Worm (Caenorhabditis elegans) whole organism, midembryonic: ENCODE data around the gene sri-36.

Source experiments
- T22C8.4 ChIP-seq: fragments of 200-800 bp; sonication (Bioruptor generic); IDR thresholded peaks from 2 replicates; pipeline ENCODE4 v1.3.6; 2022; ENCODE audit warnings: missing genetic modification characterization, missing compliant biosample characterization
- cog-1 ChIP-seq: sonication (generic microtip); optimal IDR thresholded peaks from 2 replicates; lab custom pipeline; 2016; ENCODE audit warnings: missing genetic modification characterization, missing compliant biosample characterization
- flt-1 ChIP-seq: fragments of 200-800 bp; sonication (Bioruptor generic); IDR thresholded peaks from 2 replicates; pipeline ENCODE4 v1.3.6; 2022; ENCODE audit warnings: missing genetic modification characterization, missing compliant biosample characterization
- klf-2 ChIP-seq: fragments of 200-800 bp; sonication (Bioruptor generic); conservative IDR thresholded peaks from 2 replicates; pipeline ENCODE4 v1.3.6; 2022; ENCODE audit warnings: missing genetic modification reagents, missing genetic modification characterization, missing compliant biosample characterization
- ref-1 ChIP-seq: fragments of 200-800 bp; sonication (Bioruptor generic); conservative IDR thresholded peaks from 2 replicates; pipeline ENCODE4 v1.3.6; 2022; ENCODE audit warnings: missing genetic modification reagents, missing genetic modification characterization, missing compliant biosample characterization
- tab-1 ChIP-seq: fragments of 200-800 bp; sonication (Bioruptor generic); IDR thresholded peaks from 2 replicates; pipeline ENCODE4 v1.3.6; 2022; ENCODE audit warnings: missing genetic modification characterization, missing compliant biosample characterization
- ztf-23 ChIP-seq: fragments of 200-800 bp; sonication (Bioruptor generic); IDR thresholded peaks from 2 replicates; pipeline ENCODE4 v1.3.6; 2022; ENCODE audit warnings: missing genetic modification reagents, missing genetic modification characterization, missing compliant biosample characterization

DNA sequence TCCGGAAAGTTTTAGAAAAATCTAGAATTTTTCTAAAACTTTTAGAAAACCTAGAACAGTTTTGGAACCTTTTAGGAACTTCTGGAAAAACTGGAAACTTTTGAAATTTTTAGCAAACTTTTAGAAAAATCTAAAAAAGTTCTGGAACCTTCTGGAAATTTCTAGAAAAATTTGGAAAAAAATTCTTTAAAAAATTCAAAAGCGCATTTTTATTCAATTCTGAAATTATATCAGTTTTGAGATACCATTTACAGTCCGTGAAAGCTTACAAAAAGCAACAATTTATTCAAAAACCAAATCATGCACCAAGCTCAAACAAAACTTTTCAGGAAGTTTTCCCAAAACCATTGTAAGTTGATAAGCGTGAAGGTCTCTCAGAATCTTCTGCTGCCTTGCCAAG lies 47.2 kb downstream of the sri-36 start, which contains the start of gene K02F6.4:
- TF ChIP-seq cog-1 (no peak), T22C8.4 (GFP tag; lab: Robert Waterston, UW) (no peak), ztf-23 (GFP tag; lab: Robert Waterston, UW) (no peak), tab-1 (GFP tag; lab: Robert Waterston, UW) (no peak), flt-1 (GFP tag; lab: Robert Waterston, UW) (no peak), ref-1 (GFP tag; lab: Robert Waterston, UW) (no peak), klf-2 (GFP tag; lab: Robert Waterston, UW) (no peak)
